Fruit fly (Drosophila melanogaster) whole organism, embryonic: ENCODE results near the gene Rpt6R.

Experiments
- Atf-2 ChIP-seq: fragments of 200-800 bp; sonication (Bioruptor generic); optimal IDR thresholded peaks from 2 replicates; lab custom pipeline; 2016; ENCODE audit warnings: missing biosample characterization, missing genetic modification characterization
- Awh ChIP-seq: fragments of 200-800 bp; sonication (Bioruptor generic); IDR thresholded peaks from 2 replicates; pipeline ENCODE4, ENCODE4 v1.3.6; 2022; ENCODE audit warnings: missing biosample characterization, missing genetic modification characterization
- Bteb2 ChIP-seq: fragments of 200-800 bp; sonication (Bioruptor generic); optimal IDR thresholded peaks from 2 replicates; lab custom pipeline; 2016; ENCODE audit warnings: missing biosample characterization, missing genetic modification characterization
- CG10147 ChIP-seq: fragments of 200-800 bp; sonication (Bioruptor generic); optimal IDR thresholded peaks from 2 replicates; lab custom pipeline; 2019; ENCODE audit warnings: missing biosample characterization, mild to moderate bottlenecking, missing genetic modification characterization, moderate library complexity
- CG11456 ChIP-seq: fragments of 200-800 bp; sonication (Bioruptor generic); IDR thresholded peaks from 3 replicates; pipeline ENCODE4 v1.3.6; 2022; ENCODE audit warnings: missing biosample characterization, missing genetic modification characterization
- CG13624 ChIP-seq: fragments of 200-800 bp; sonication (Bioruptor generic); optimal IDR thresholded peaks from 2 replicates; lab custom pipeline; 2016; ENCODE audit warnings: missing biosample characterization, missing genetic modification characterization
- CG13894 ChIP-seq: fragments of 200-800 bp; sonication (Bioruptor generic); optimal IDR thresholded peaks from 3 replicates; lab custom pipeline; 2018; ENCODE audit warnings: missing biosample characterization, mild to moderate bottlenecking, missing genetic modification characterization, moderate library complexity
- CG14014 ChIP-seq: fragments of 200-800 bp; sonication (Bioruptor generic); IDR thresholded peaks from 2 replicates; pipeline ENCODE4 v1.3.6; 2022; ENCODE audit warnings: missing biosample characterization, missing genetic modification characterization
- CG14710 ChIP-seq: fragments of 200-800 bp; sonication (Bioruptor generic); optimal IDR thresholded peaks from 3 replicates; lab custom pipeline; 2019; ENCODE audit warnings: missing biosample characterization, mild to moderate bottlenecking, missing genetic modification characterization, moderate library complexity
- CG15011 ChIP-seq: fragments of 200-800 bp; sonication (Bioruptor generic); optimal IDR thresholded peaks from 3 replicates; lab custom pipeline; 2018; ENCODE audit warnings: missing biosample characterization, mild to moderate bottlenecking, missing genetic modification characterization
- CG16863 ChIP-seq: fragments of 200-800 bp; sonication (Bioruptor generic); optimal IDR thresholded peaks from 3 replicates; lab custom pipeline; 2016; ENCODE audit warnings: missing biosample characterization, missing genetic modification characterization
- CG17385 ChIP-seq: fragments of 200-800 bp; sonication (Bioruptor generic); optimal IDR thresholded peaks from 3 replicates; lab custom pipeline; 2018; ENCODE audit warnings: missing biosample characterization, mild to moderate bottlenecking, missing genetic modification characterization
- CG6791 ChIP-seq: fragments of 200-800 bp; sonication (Bioruptor generic); IDR thresholded peaks from 3 replicates; pipeline ENCODE4 v1.3.6; 2022; ENCODE audit warnings: missing biosample characterization, missing genetic modification characterization; ENCODE audit not compliant: partially characterized antibody
- CG7372 ChIP-seq: fragments of 200-800 bp; sonication (Bioruptor generic); IDR thresholded peaks from 2 replicates; pipeline ENCODE4 v1.3.6; 2022; ENCODE audit warnings: missing biosample characterization, missing genetic modification characterization
- Chrac-16 ChIP-seq: fragments of 200-800 bp; sonication (Bioruptor generic); optimal IDR thresholded peaks from 3 replicates; lab custom pipeline; 2016; ENCODE audit warnings: missing biosample characterization, missing genetic modification characterization
- Dp ChIP-seq: fragments of 200-800 bp; sonication (Bioruptor generic); optimal IDR thresholded peaks from 2 replicates; lab custom pipeline; 2018; ENCODE audit warnings: missing biosample characterization, mild to moderate bottlenecking, missing genetic modification characterization, moderate library complexity
- E2f2 ChIP-seq: fragments of 200-800 bp; sonication (Bioruptor generic); IDR thresholded peaks from 2 replicates; pipeline ENCODE4 v1.3.6; 2022; ENCODE audit warnings: missing biosample characterization, missing genetic modification characterization
- HLHmδ ChIP-seq: fragments of 200-800 bp; sonication (Bioruptor generic); optimal IDR thresholded peaks from 2 replicates; lab custom pipeline; 2018; ENCODE audit warnings: missing biosample characterization, mild to moderate bottlenecking, missing genetic modification characterization, moderate library complexity
- Mes4 ChIP-seq: fragments of 200-800 bp; sonication (Bioruptor generic); optimal IDR thresholded peaks from 2 replicates; lab custom pipeline; 2016; ENCODE audit warnings: missing biosample characterization, missing genetic modification characterization
- Mrtf ChIP-seq: fragments of 200-800 bp; sonication (Bioruptor generic); IDR thresholded peaks from 3 replicates; pipeline ENCODE4 v1.3.6; 2022; ENCODE audit warnings: missing biosample characterization, missing genetic modification characterization
- Myb ChIP-seq: fragments of 200-800 bp; sonication (Bioruptor generic); optimal IDR thresholded peaks from 2 replicates; lab custom pipeline; 2016; ENCODE audit warnings: missing biosample characterization, missing genetic modification characterization
- Rfx ChIP-seq: fragments of 200-800 bp; sonication (Bioruptor generic); IDR thresholded peaks from 2 replicates; pipeline ENCODE4 v1.3.6; 2022; ENCODE audit warnings: missing biosample characterization, missing genetic modification characterization
- Sox100B ChIP-seq: fragments of 200-800 bp; sonication (Bioruptor generic); optimal IDR thresholded peaks from 3 replicates; lab custom pipeline; 2018; ENCODE audit warnings: missing biosample characterization, mild to moderate bottlenecking, missing genetic modification characterization
- Sry-β ChIP-seq: fragments of 200-800 bp; sonication (Bioruptor generic); optimal IDR thresholded peaks from 2 replicates; lab custom pipeline; 2018; ENCODE audit warnings: missing biosample characterization, mild to moderate bottlenecking, missing genetic modification characterization, moderate library complexity
- Sry-δ ChIP-seq: fragments of 200-800 bp; sonication (Bioruptor generic); optimal IDR thresholded peaks from 2 replicates; lab custom pipeline; 2016; ENCODE audit warnings: missing biosample characterization, missing genetic modification characterization
- Taf1 ChIP-seq: fragments of 200-800 bp; sonication (Bioruptor generic); IDR thresholded peaks from 2 replicates; pipeline ENCODE4 v1.3.6; 2022; ENCODE audit warnings: missing biosample characterization, missing genetic modification characterization
- az2 ChIP-seq: fragments of 200-800 bp; sonication (Bioruptor generic); optimal IDR thresholded peaks from 3 replicates; lab custom pipeline; 2016; ENCODE audit warnings: missing biosample characterization, missing genetic modification characterization
- caup ChIP-seq: fragments of 200-800 bp; sonication (Bioruptor generic); optimal IDR thresholded peaks from 3 replicates; lab custom pipeline; 2017; ENCODE audit warnings: missing biosample characterization, mild to moderate bottlenecking, missing genetic modification characterization, moderate library complexity; ENCODE audit not compliant: severe bottlenecking
- chm ChIP-seq: fragments of 200-800 bp; sonication (Bioruptor generic); IDR thresholded peaks from 2 replicates; pipeline ENCODE4 v1.3.6; 2022; ENCODE audit warnings: missing biosample characterization, missing genetic modification characterization
- dm ChIP-seq: fragments of 200-800 bp; sonication (Bioruptor generic); optimal IDR thresholded peaks from 3 replicates; lab custom pipeline; 2016; ENCODE audit warnings: missing biosample characterization, missing genetic modification characterization
- dpn ChIP-seq, 2 experiments: fragments of 200-800 bp; sonication (Bioruptor generic); optimal IDR thresholded peaks; 3 replicates each; lab custom pipeline; 2016; ENCODE audit warnings: missing biosample characterization in 2 of 2, missing genetic modification characterization in 2 of 2
- fd3F ChIP-seq: fragments of 200-800 bp; sonication (Bioruptor generic); optimal IDR thresholded peaks from 2 replicates; lab custom pipeline; 2018; ENCODE audit warnings: missing biosample characterization, mild to moderate bottlenecking, missing genetic modification characterization, moderate library complexity
- jigr1 ChIP-seq: fragments of 200-800 bp; sonication (Bioruptor generic); IDR thresholded peaks from 3 replicates; pipeline ENCODE4 v1.3.6; 2022; ENCODE audit warnings: missing biosample characterization, missing genetic modification characterization
- kah ChIP-seq: fragments of 200-800 bp; sonication (Bioruptor generic); optimal IDR thresholded peaks from 2 replicates; lab custom pipeline; 2018; ENCODE audit warnings: missing biosample characterization, mild to moderate bottlenecking, missing genetic modification characterization
- lab ChIP-seq: fragments of 200-800 bp; sonication (Bioruptor generic); optimal IDR thresholded peaks from 3 replicates; lab custom pipeline; 2017; ENCODE audit warnings: missing biosample characterization, missing genetic modification characterization, mild to moderate bottlenecking, moderate library complexity, missing genetic modification reagents
- mam ChIP-seq: fragments of 200-800 bp; sonication (Bioruptor generic); optimal IDR thresholded peaks from 3 replicates; lab custom pipeline; 2016; ENCODE audit warnings: missing biosample characterization, missing genetic modification characterization
- otp ChIP-seq: fragments of 200-800 bp; sonication (Bioruptor generic); IDR thresholded peaks from 3 replicates; pipeline ENCODE4, ENCODE4 v1.3.6; 2022; ENCODE audit warnings: missing biosample characterization, missing genetic modification characterization
- pnt ChIP-seq: fragments of 200-800 bp; sonication (Bioruptor generic); optimal IDR thresholded peaks from 3 replicates; lab custom pipeline; 2016; ENCODE audit warnings: missing biosample characterization, missing genetic modification characterization
- psq ChIP-seq: fragments of 200-800 bp; sonication (Bioruptor generic); optimal IDR thresholded peaks from 2 replicates; lab custom pipeline; 2017; ENCODE audit warnings: missing biosample characterization, missing genetic modification characterization
- pum ChIP-seq: fragments of 200-800 bp; sonication (Bioruptor generic); optimal IDR thresholded peaks from 2 replicates; lab custom pipeline; 2016; ENCODE audit warnings: missing biosample characterization, missing genetic modification characterization
- sisA ChIP-seq: fragments of 200-800 bp; sonication (Bioruptor generic); IDR thresholded peaks from 2 replicates; pipeline ENCODE4 v1.3.6; 2022; ENCODE audit warnings: missing biosample characterization, missing genetic modification characterization
- slou ChIP-seq: fragments of 200-800 bp; sonication (Bioruptor generic); optimal IDR thresholded peaks from 3 replicates; lab custom pipeline; 2016; ENCODE audit warnings: missing biosample characterization, missing genetic modification characterization
- tap ChIP-seq: fragments of 200-800 bp; optimal IDR thresholded peaks from 3 replicates; lab custom pipeline; 2019; ENCODE audit warnings: missing biosample characterization, mild to moderate bottlenecking, missing genetic modification characterization, moderate library complexity
- tin ChIP-seq: fragments of 200-800 bp; sonication (Bioruptor generic); optimal IDR thresholded peaks from 3 replicates; lab custom pipeline; 2016; ENCODE audit warnings: missing biosample characterization, missing genetic modification characterization
- vfl ChIP-seq: fragments of 200-800 bp; sonication (Bioruptor generic); optimal IDR thresholded peaks from 2 replicates; lab custom pipeline; 2016; ENCODE audit warnings: missing biosample characterization, missing genetic modification characterization
- vnd ChIP-seq: fragments of 200-800 bp; sonication (Bioruptor generic); IDR thresholded peaks from 3 replicates; pipeline ENCODE4 v1.3.6; 2022; ENCODE audit warnings: missing biosample characterization, missing genetic modification characterization; ENCODE audit not compliant: partially characterized antibody
- zf30C ChIP-seq: fragments of 200-800 bp; sonication (Bioruptor generic); optimal IDR thresholded peaks from 3 replicates; lab custom pipeline; 2018; ENCODE audit warnings: missing biosample characterization, mild to moderate bottlenecking, missing genetic modification characterization
- zfh1 ChIP-seq: fragments of 200-800 bp; sonication (Bioruptor generic); IDR thresholded peaks from 3 replicates; pipeline ENCODE4 v1.3.6; 2022; ENCODE audit warnings: missing biosample characterization, missing genetic modification characterization
- zfh2 ChIP-seq: fragments of 200-800 bp; sonication (Bioruptor generic); optimal IDR thresholded peaks from 2 replicates; lab custom pipeline; 2016; ENCODE audit warnings: missing biosample characterization, missing genetic modification characterization

Rpt6R gene

DNA sequence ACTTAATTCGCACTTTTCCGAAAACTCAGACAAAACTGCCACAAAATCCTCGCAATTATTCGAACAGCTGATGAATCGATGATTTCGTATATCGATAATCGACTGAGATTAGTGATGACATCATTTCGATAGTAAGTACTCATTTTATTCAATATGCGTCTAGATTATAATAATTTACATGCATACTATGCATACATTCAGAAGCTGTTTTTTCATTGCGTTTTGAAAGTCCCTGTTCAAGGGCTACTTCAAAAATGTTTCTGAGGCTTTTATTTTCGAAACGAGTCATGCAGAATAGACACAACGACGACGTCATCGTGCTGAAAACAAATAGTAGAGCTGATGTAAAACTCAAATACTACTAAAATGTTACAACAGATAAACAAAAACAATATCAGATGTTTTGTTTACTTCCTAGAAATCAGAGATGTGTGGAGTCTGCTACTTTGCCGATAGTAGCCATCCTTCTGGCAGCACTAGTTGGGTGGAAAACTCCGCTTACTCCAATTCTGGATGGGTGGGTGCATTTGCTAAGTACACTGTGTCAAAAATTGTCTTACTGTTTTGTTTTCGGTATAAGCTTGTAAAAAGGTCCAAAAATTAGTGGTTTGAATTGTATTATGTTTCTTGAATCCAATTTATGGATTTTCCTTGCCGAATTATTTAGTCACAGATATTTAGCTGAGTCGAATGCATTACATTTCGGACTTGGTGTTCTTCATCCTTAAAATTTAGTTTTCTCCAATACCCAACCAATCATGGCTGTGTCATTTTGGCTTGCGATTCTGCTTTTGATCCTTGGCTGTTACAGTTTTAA lies 18.2 kb upstream of the Rpt6R start, which contains the start of the genes CG2246 and CG31021 (continued):
- TF ChIP-seq CG13894 (tag; lab: Kevin White, UChicago) (peak; percentile 11), lab (GFP tag; lab: Kevin White, UChicago) (peak; percentile 58), pnt (GFP tag; lab: Kevin White, UChicago) (peak; percentile 66), CG6791 (GFP tag; lab: Robert Waterston, UW) (peak; percentile 87), Sox100B (GFP tag; lab: Kevin White, UChicago) (peak; percentile 32), psq (peak; percentile 45), CG16863 (GFP tag; lab: Kevin White, UChicago) (peak; percentile 63), tap (tag; lab: Kevin White, UChicago) (no peak), CG13624 (GFP tag; lab: Kevin White, UChicago) (peak; percentile 76), Sry-δ (GFP tag; lab: Kevin White, UChicago) (peak; percentile 99), Chrac-16 (GFP tag; lab: Kevin White, UChicago) (peak; percentile 34), mam (GFP tag; lab: Kevin White, UChicago) (peak; percentile 78), Mrtf (GFP tag; lab: Robert Waterston, UW) (peak; percentile 55; the same call in 2 of the 3 replicates), caup (GFP tag; lab: Kevin White, UChicago) (peak; percentile 9), az2 (GFP tag; lab: Kevin White, UChicago) (peak; percentile 39), slou (GFP tag; lab: Kevin White, UChicago) (no peak), dpn (GFP tag; optimal IDR thresholded peaks at IDR 0.05; lab: Kevin White, UChicago) (peak; percentile 52 to 59), CG11456 (GFP tag; lab: Robert Waterston, UW) (peak; percentile 82), fd3F (no peak), Atf-2 (peak; percentile 52), otp (no peak), Rfx (GFP tag; lab: Robert Waterston, UW) (peak; percentile 84), CG17385 (GFP tag; lab: Kevin White, UChicago) (peak; percentile 0), Mes4 (GFP tag; lab: Kevin White, UChicago) (peak; percentile 44), CG10147 (GFP tag; lab: Kevin White, UChicago) (peak; percentile 30), CG14710 (peak; percentile 73), jigr1 (GFP tag; lab: Robert Waterston, UW) (no peak), zfh2 (GFP tag; lab: Kevin White, UChicago) (peak; percentile 78), sisA (GFP tag; lab: Robert Waterston, UW) (peak; percentile 55), tin (GFP tag; lab: Kevin White, UChicago) (peak; percentile 58), zf30C (GFP tag; lab: Kevin White, UChicago) (peak; percentile 95), Taf1 (GFP tag; lab: Robert Waterston, UW) (0 out of 2 replicates have a peak, but pooled peaks have one; percentile 7), CG7372 (GFP tag; lab: Robert Waterston, UW) (peak; percentile 38; the same call in 1 of the 2 replicates), vnd (GFP tag; lab: Robert Waterston, UW) (peak; percentile 77), CG15011 (GFP tag; lab: Kevin White, UChicago) (no peak), HLHmδ (GFP tag; lab: Kevin White, UChicago) (no peak), Dp (GFP tag; lab: Kevin White, UChicago) (peak; percentile 36), Sry-β (peak; percentile 56), kah (GFP tag; lab: Kevin White, UChicago) (no peak), Myb (peak; percentile 59), Awh (0 out of 2 replicates have a peak, but pooled peaks have one; percentile 28), pum (GFP tag; lab: Kevin White, UChicago) (peak; percentile 72), CG14014 (0 out of 2 replicates have a peak, but pooled peaks have one; percentile 23), Bteb2 (GFP tag; lab: Kevin White, UChicago) (peak; percentile 18), dm (GFP tag; lab: Kevin White, UChicago) (peak; percentile 60), zfh1 (GFP tag; lab: Robert Waterston, UW) (peak; percentile 37; the same call in 2 of the 3 replicates), E2f2 (GFP tag; lab: Robert Waterston, UW) (peak; percentile 40; the same call in 1 of the 2 replicates), vfl (GFP tag; lab: Kevin White, UChicago) (peak; percentile 22), chm (no peak)
